Worm (Caenorhabditis elegans) whole organism, late embryonic: ENCODE results near the gene R09A8.2.

Experiments
- ceh-22 ChIP-seq: sonication (generic microtip); optimal IDR thresholded peaks from 2 replicates; lab custom pipeline; 2017; ENCODE audit warnings: missing biosample characterization, missing genetic modification characterization
- ets-4 ChIP-seq: sonication (generic microtip); optimal IDR thresholded peaks from 2 replicates; lab custom pipeline; 2016; ENCODE audit warnings: missing genetic modification characterization, missing compliant biosample characterization
- fkh-10 ChIP-seq: fragments of 150-350 bp; optimal IDR thresholded peaks from 2 replicates; lab custom pipeline; 2014; ENCODE audit warnings: missing biosample characterization, missing genetic modification reagents, missing genetic modification characterization
- pha-4 ChIP-seq: fragments of 150-350 bp; optimal IDR thresholded peaks from 2 replicates; lab custom pipeline; 2018; ENCODE audit warnings: missing biosample characterization, missing genetic modification reagents, missing genetic modification characterization
- tbx-7 ChIP-seq: sonication (generic microtip); optimal IDR thresholded peaks from 2 replicates; lab custom pipeline; 2016; ENCODE audit warnings: missing genotype, missing genetic modification characterization, missing compliant biosample characterization

- TF ChIP-seq ets-4, result no peak
- no peak for TF ChIP-seq fkh-10 (GFP tag; lab: Kevin White, UChicago)
- no peak for TF ChIP-seq pha-4 (tag; lab: Kevin White, UChicago)
- no peak for TF ChIP-seq ceh-22 (tag; lab: Kevin White, UChicago)
- no peak for TF ChIP-seq tbx-7 (tag; lab: Kevin White, UChicago)
These were observed 23.3 kb upstream of the R09A8.2 start for ce11 chrX:12595954-12596353.
